Worm (Caenorhabditis elegans) whole organism, L2 larva: Measurements from ENCODE around the gene rpl-38.

ENCODE experiments used
- C34F6.9 ChIP-seq: fragments of 150-350 bp; optimal IDR thresholded peaks from 2 replicates; lab custom pipeline; 2014; ENCODE audit warnings: missing biosample characterization, missing genetic modification characterization
- F13H6.1 ChIP-seq: sonication (generic microtip); optimal IDR thresholded peaks from 2 replicates; lab custom pipeline; 2016; ENCODE audit warnings: missing genetic modification characterization, missing compliant biosample characterization
- R02D3.7 ChIP-seq: fragments of 150-350 bp; optimal IDR thresholded peaks from 2 replicates; lab custom pipeline; 2014; ENCODE audit warnings: missing biosample characterization, missing genetic modification characterization
- Y55F3AM.14 ChIP-seq: fragments of 200-800 bp; sonication (Bioruptor generic); optimal IDR thresholded peaks from 2 replicates; lab custom pipeline; 2018; ENCODE audit warnings: mild to moderate bottlenecking, missing genetic modification characterization, missing compliant biosample characterization
- ZK546.5 ChIP-seq: sonication (generic microtip); optimal IDR thresholded peaks from 2 replicates; lab custom pipeline; 2017; ENCODE audit warnings: missing biosample characterization, missing genetic modification characterization
- aly-2 ChIP-seq: fragments of 150-350 bp; optimal IDR thresholded peaks from 2 replicates; lab custom pipeline; 2014; ENCODE audit warnings: missing biosample characterization, missing genetic modification characterization
- ama-1 ChIP-seq: fragments of 150-350 bp; optimal IDR thresholded peaks from 2 replicates; lab custom pipeline; 2018; ENCODE audit warnings: inconsistent platforms
- blmp-1 ChIP-seq: sonication (generic microtip); optimal IDR thresholded peaks from 2 replicates; lab custom pipeline; 2017; ENCODE audit warnings: missing genetic modification characterization, mild to moderate bottlenecking, missing compliant biosample characterization, antibody characterized with exemption, moderate library complexity; ENCODE audit not compliant: insufficient read depth
- ceh-82 ChIP-seq: fragments of 150-350 bp; optimal IDR thresholded peaks from 2 replicates; lab custom pipeline; 2014; ENCODE audit warnings: missing biosample characterization, missing genetic modification characterization
- crh-2 ChIP-seq: sonication (generic microtip); optimal IDR thresholded peaks from 2 replicates; lab custom pipeline; 2017; ENCODE audit warnings: missing biosample characterization, missing genetic modification characterization
- dmd-4 ChIP-seq: sonication (generic microtip); optimal IDR thresholded peaks from 2 replicates; lab custom pipeline; 2017; ENCODE audit warnings: missing biosample characterization, missing genetic modification characterization
- egl-27 ChIP-seq: sonication (generic microtip); optimal IDR thresholded peaks from 3 replicates; lab custom pipeline; 2017; ENCODE audit warnings: missing biosample characterization, missing genetic modification reagents, missing genetic modification characterization
- elt-1 ChIP-seq: fragments of 150-350 bp; optimal IDR thresholded peaks from 2 replicates; lab custom pipeline; 2014; ENCODE audit warnings: missing biosample characterization, missing genetic modification characterization
- elt-3 ChIP-seq: sonication (generic microtip); optimal IDR thresholded peaks from 2 replicates; lab custom pipeline; 2017; ENCODE audit warnings: missing biosample characterization, missing genetic modification characterization
- fos-1 ChIP-seq: fragments of 150-350 bp; optimal IDR thresholded peaks from 2 replicates; lab custom pipeline; 2014; ENCODE audit warnings: missing biosample characterization, missing genetic modification characterization
- gmeb-1 ChIP-seq: fragments of 150-350 bp; optimal IDR thresholded peaks from 2 replicates; lab custom pipeline; 2014; ENCODE audit warnings: missing biosample characterization, missing genetic modification characterization
- lin-11 ChIP-seq: fragments of 150-350 bp; sonication (generic microtip); optimal IDR thresholded peaks from 2 replicates; lab custom pipeline; 2014; ENCODE audit warnings: missing biosample characterization, missing genetic modification characterization, inconsistent platforms, mixed read lengths
- lin-39 ChIP-seq: fragments of 150-350 bp; optimal IDR thresholded peaks from 2 replicates; lab custom pipeline; 2014; ENCODE audit warnings: missing biosample characterization, missing genetic modification reagents, missing genetic modification characterization
- lsy-2 ChIP-seq, 2 experiments: fragments of 150-350 bp in 1 of 2; sonication (generic microtip) in 1 of 2; optimal IDR thresholded peaks; 2 replicates each; lab custom pipeline; 2014 to 2017; ENCODE audit warnings: missing biosample characterization in 2 of 2, missing genetic modification characterization in 2 of 2
- mab-5 ChIP-seq: fragments of 150-350 bp; optimal IDR thresholded peaks from 2 replicates; lab custom pipeline; 2014; ENCODE audit warnings: missing biosample characterization, missing genetic modification characterization
- nhr-10 ChIP-seq: sonication (generic microtip); optimal IDR thresholded peaks from 2 replicates; lab custom pipeline; 2017; ENCODE audit warnings: missing biosample characterization, missing genetic modification characterization
- nhr-11 ChIP-seq: fragments of 150-350 bp; optimal IDR thresholded peaks from 2 replicates; lab custom pipeline; 2014; ENCODE audit warnings: missing biosample characterization, missing genetic modification characterization
- nhr-129 ChIP-seq: fragments of 150-350 bp; optimal IDR thresholded peaks from 2 replicates; lab custom pipeline; 2014; ENCODE audit warnings: missing biosample characterization, missing genetic modification characterization
- nhr-21 ChIP-seq: fragments of 150-350 bp; optimal IDR thresholded peaks from 2 replicates; lab custom pipeline; 2014; ENCODE audit warnings: missing biosample characterization, missing genetic modification characterization
- nhr-23 ChIP-seq: fragments of 150-350 bp; optimal IDR thresholded peaks from 2 replicates; lab custom pipeline; 2014; ENCODE audit warnings: missing biosample characterization, missing genetic modification reagents, missing genetic modification characterization
- nhr-237 ChIP-seq: fragments of 150-350 bp; optimal IDR thresholded peaks from 2 replicates; lab custom pipeline; 2014; ENCODE audit warnings: missing biosample characterization, missing genetic modification characterization
- nhr-25 ChIP-seq: fragments of 150-350 bp; sonication (generic microtip); optimal IDR thresholded peaks from 3 replicates; lab custom pipeline; 2014; ENCODE audit warnings: missing biosample characterization, missing genetic modification characterization
- nhr-6 ChIP-seq: fragments of 150-350 bp; optimal IDR thresholded peaks from 2 replicates; lab custom pipeline; 2014; ENCODE audit warnings: missing biosample characterization, missing genetic modification characterization
- nhr-77 ChIP-seq: fragments of 150-350 bp; optimal IDR thresholded peaks from 2 replicates; lab custom pipeline; 2014; ENCODE audit warnings: missing biosample characterization, missing genetic modification characterization
- skn-1 ChIP-seq: sonication (generic microtip); optimal IDR thresholded peaks from 2 replicates; lab custom pipeline; 2017; ENCODE audit warnings: missing biosample characterization, missing genetic modification characterization
- sma-3 ChIP-seq: sonication (generic microtip); optimal IDR thresholded peaks from 2 replicates; lab custom pipeline; 2016; ENCODE audit warnings: missing genetic modification reagents, missing genetic modification characterization, missing compliant biosample characterization
- sma-9 ChIP-seq, 2 experiments: fragments of 150-350 bp in 1 of 2; sonication (generic microtip) in 1 of 2; optimal IDR thresholded peaks; 2 replicates each; lab custom pipeline; 2014 to 2016; ENCODE audit warnings: missing genetic modification characterization in 2 of 2, mild to moderate bottlenecking in 1 of 2, missing biosample characterization in 1 of 2, missing compliant biosample characterization in 1 of 2, missing genetic modification reagents in 1 of 2, moderate library complexity in 1 of 2
- unc-39 ChIP-seq: fragments of 150-350 bp; optimal IDR thresholded peaks from 2 replicates; lab custom pipeline; 2014; ENCODE audit warnings: missing biosample characterization, missing genetic modification characterization
- unc-55 ChIP-seq: fragments of 150-350 bp; sonication (generic microtip); optimal IDR thresholded peaks from 3 replicates; lab custom pipeline; 2014; ENCODE audit warnings: missing biosample characterization, missing genetic modification reagents, missing genetic modification characterization
- unc-62 ChIP-seq: fragments of 150-350 bp; optimal IDR thresholded peaks from 2 replicates; lab custom pipeline; 2014; ENCODE audit warnings: missing biosample characterization, missing genetic modification reagents, missing genetic modification characterization
- zag-1 ChIP-seq: fragments of 150-350 bp; optimal IDR thresholded peaks from 2 replicates; lab custom pipeline; 2014; ENCODE audit warnings: missing biosample characterization, missing genetic modification characterization
- ztf-1 ChIP-seq: fragments of 200-800 bp; sonication (Bioruptor generic); conservative IDR thresholded peaks from 2 replicates; pipeline ENCODE4 v1.3.6; 2022; ENCODE audit warnings: missing genetic modification characterization, missing compliant biosample characterization
- ztf-11 ChIP-seq: sonication (generic microtip); optimal IDR thresholded peaks from 2 replicates; lab custom pipeline; 2017; ENCODE audit warnings: missing biosample characterization, missing genetic modification characterization
- ztf-4 ChIP-seq: fragments of 150-350 bp; optimal IDR thresholded peaks from 2 replicates; lab custom pipeline; 2014; ENCODE audit warnings: missing biosample characterization, missing genetic modification characterization

The rpl-38 gene

DNA sequence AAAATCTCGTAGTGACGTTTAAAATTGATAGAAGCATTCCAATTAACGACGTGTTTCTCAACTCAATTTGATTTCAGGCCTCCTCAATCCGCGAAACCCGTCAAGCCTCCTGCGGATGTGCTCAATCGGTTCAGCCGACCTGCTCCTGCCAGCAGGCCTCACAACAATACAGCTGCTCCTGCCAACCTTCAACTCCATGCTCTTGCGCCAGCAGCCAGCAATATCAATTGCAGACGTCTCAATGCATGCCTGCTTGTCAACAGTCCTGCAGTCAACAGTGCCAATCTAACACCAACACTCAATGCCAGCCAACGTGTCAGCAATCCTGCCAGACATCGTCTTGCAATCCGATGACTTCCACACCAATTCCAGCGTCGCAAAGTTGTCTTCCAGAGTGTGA, 45.9 kb upstream of the rpl-38 start:
- no peak for TF ChIP-seq F13H6.1 (tag; lab: Kevin White, UChicago)
- no peak for TF ChIP-seq dmd-4 (tag; lab: Kevin White, UChicago)
- TF ChIP-seq unc-39 (tag; lab: Kevin White, UChicago): no peak
- TF ChIP-seq nhr-237: no peak
- TF ChIP-seq crh-2 (tag; lab: Kevin White, UChicago): no peak
- TF ChIP-seq, all 48 proteins: peak for 0

ce11 chrV:15466719-15467118, 45.2 kb upstream of the rpl-38 start:
- TF ChIP-seq lin-11 (tag; lab: Kevin White, UChicago) (no peak), mab-5 (tag; lab: Kevin White, UChicago) (no peak), nhr-77 (tag; lab: Kevin White, UChicago) (no peak), fos-1 (no peak), sma-9 (GFP tag; optimal IDR thresholded peaks at IDR 0.05; lab: Kevin White, UChicago) (no peak), sma-9 (tag; optimal IDR thresholded peaks at IDR 0.05; lab: Kevin White, UChicago) (no peak), R02D3.7 (tag; lab: Kevin White, UChicago) (no peak), Y55F3AM.14 (no peak), nhr-25 (tag; lab: Kevin White, UChicago) (no peak), zag-1 (tag; lab: Kevin White, UChicago) (no peak), unc-39 (tag; lab: Kevin White, UChicago) (no peak), nhr-23 (tag; lab: Kevin White, UChicago) (no peak), ztf-1 (no peak), blmp-1 (tag; lab: Kevin White, UChicago) (no peak), ceh-82 (tag; lab: Kevin White, UChicago) (no peak), lsy-2 (tag; optimal IDR thresholded peaks at IDR 0.05; lab: Kevin White, UChicago) (no peak), C34F6.9 (tag; lab: Kevin White, UChicago) (no peak), sma-3 (GFP tag; lab: Kevin White, UChicago) (no peak)

DNA sequence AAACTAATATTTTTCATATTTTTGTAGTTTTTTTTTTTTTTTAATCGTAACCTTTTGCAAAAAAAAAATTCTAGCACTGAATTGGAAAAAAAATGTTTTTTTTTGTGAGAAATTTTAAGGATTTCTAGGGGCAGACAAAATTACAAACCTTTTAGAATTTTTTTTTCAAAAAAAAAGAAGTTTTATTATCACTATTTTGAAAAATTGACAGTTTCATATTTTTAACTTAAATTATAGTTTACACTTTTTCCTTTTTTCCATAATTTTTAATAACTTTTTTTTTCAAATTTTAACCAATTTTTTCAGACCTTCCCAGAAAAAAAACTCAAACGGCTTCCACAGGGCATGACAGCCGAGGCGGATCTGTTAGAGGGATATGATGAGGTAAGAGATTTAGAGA, 40.9 kb upstream of the rpl-38 start, which contains the start of gene dpf-1:
Gene dpf-1 (plus strand): TSS at position 301 of the 400 bp plus-strand sequence.
- TF ChIP-seq skn-1: no peak
- no peak for TF ChIP-seq sma-9 (GFP tag; optimal IDR thresholded peaks at IDR 0.05; lab: Kevin White, UChicago)
- TF ChIP-seq sma-9 (tag; optimal IDR thresholded peaks at IDR 0.05; lab: Kevin White, UChicago): no peak
- TF ChIP-seq fos-1: no peak
- no peak for TF ChIP-seq lin-11 (tag; lab: Kevin White, UChicago)
- no peak for TF ChIP-seq ceh-82 (tag; lab: Kevin White, UChicago)
- TF ChIP-seq aly-2: no peak
- no peak for TF ChIP-seq nhr-21 (tag; lab: Kevin White, UChicago)
- TF ChIP-seq nhr-129 (tag; lab: Kevin White, UChicago): no peak
- no peak for TF ChIP-seq elt-1
- no peak for TF ChIP-seq R02D3.7 (tag; lab: Kevin White, UChicago)
- TF ChIP-seq nhr-11 (tag; lab: Kevin White, UChicago): no peak
- TF ChIP-seq unc-62 (GFP tag; lab: Kevin White, UChicago): no peak
- no peak for TF ChIP-seq nhr-10 (tag; lab: Kevin White, UChicago)
- TF ChIP-seq lin-39: no peak
- TF ChIP-seq blmp-1 (tag; lab: Kevin White, UChicago): no peak
- no peak for TF ChIP-seq elt-3 (tag; lab: Kevin White, UChicago)
- TF ChIP-seq ZK546.5: no peak
- TF ChIP-seq mab-5 (tag; lab: Kevin White, UChicago): no peak
- TF ChIP-seq ztf-11 (tag; lab: Kevin White, UChicago): no peak
- TF ChIP-seq gmeb-1 (tag; lab: Kevin White, UChicago): no peak

- no peak for TF ChIP-seq gmeb-1 (tag; lab: Kevin White, UChicago)
- TF ChIP-seq sma-3 (GFP tag; lab: Kevin White, UChicago): no peak
- no peak for TF ChIP-seq ama-1 (lab: Kevin White, UChicago)
- no peak for TF ChIP-seq unc-55 (GFP tag; lab: Kevin White, UChicago)
- no peak for TF ChIP-seq C34F6.9 (tag; lab: Kevin White, UChicago)
- TF ChIP-seq nhr-25 (tag; lab: Kevin White, UChicago): no peak
- TF ChIP-seq egl-27 (tag; lab: Kevin White, UChicago): no peak
- TF ChIP-seq unc-62 (GFP tag; lab: Kevin White, UChicago): no peak
- no peak for TF ChIP-seq lin-39
- TF ChIP-seq ZK546.5: no peak
- TF ChIP-seq nhr-11 (tag; lab: Kevin White, UChicago): no peak
- no peak for TF ChIP-seq nhr-237
- no peak for TF ChIP-seq F13H6.1 (tag; lab: Kevin White, UChicago)
- TF ChIP-seq lin-11 (tag; lab: Kevin White, UChicago): no peak
- no peak for TF ChIP-seq ztf-1
- TF ChIP-seq ztf-11 (tag; lab: Kevin White, UChicago): no peak
- TF ChIP-seq sma-9 (GFP tag; optimal IDR thresholded peaks at IDR 0.05; lab: Kevin White, UChicago): no peak
- TF ChIP-seq sma-9 (tag; optimal IDR thresholded peaks at IDR 0.05; lab: Kevin White, UChicago): no peak
- TF ChIP-seq ztf-4 (tag; lab: Kevin White, UChicago): no peak
- TF ChIP-seq nhr-6 (tag; lab: Kevin White, UChicago): no peak
- no peak for TF ChIP-seq aly-2
These were observed 33.4 kb upstream of the rpl-38 start, which contains the start of gene C06B8.2 for ce11 chrV:15478597-15478996. Gene C06B8.2 (minus strand): TSS chrV:15478749.
